Fruit fly (Drosophila melanogaster) whole organism, embryonic: ENCODE data around the gene Cpr23B.

ENCODE experiments used
- Awh ChIP-seq: fragments of 200-800 bp; sonication (Bioruptor generic); IDR thresholded peaks from 2 replicates; pipeline ENCODE4, ENCODE4 v1.3.6; 2022; ENCODE audit warnings: missing biosample characterization, missing genetic modification characterization
- C15 ChIP-seq: fragments of 200-800 bp; sonication (Bioruptor generic); IDR thresholded peaks from 3 replicates; pipeline ENCODE4 v1.3.6; 2022; ENCODE audit warnings: missing biosample characterization, missing genetic modification characterization
- CG11085 ChIP-seq: fragments of 200-800 bp; sonication (Bioruptor generic); IDR thresholded peaks from 2 replicates; pipeline ENCODE4 v1.3.6; 2022; ENCODE audit warnings: missing biosample characterization, missing genetic modification characterization
- CG11560 ChIP-seq: fragments of 200-800 bp; sonication (Bioruptor generic); IDR thresholded peaks from 3 replicates; pipeline ENCODE4 v1.3.6; 2022; ENCODE audit warnings: missing biosample characterization, missing genetic modification characterization
- CG11695 ChIP-seq: fragments of 200-800 bp; sonication (Bioruptor generic); IDR thresholded peaks from 3 replicates; pipeline ENCODE4 v1.3.6; 2022; ENCODE audit warnings: missing biosample characterization, missing genetic modification characterization
- CG1233 ChIP-seq: fragments of 200-800 bp; sonication (Bioruptor generic); optimal IDR thresholded peaks from 4 replicates; lab custom pipeline; 2018; ENCODE audit warnings: missing biosample characterization, mild to moderate bottlenecking, missing genetic modification characterization
- CG14014 ChIP-seq: fragments of 200-800 bp; sonication (Bioruptor generic); IDR thresholded peaks from 2 replicates; pipeline ENCODE4 v1.3.6; 2022; ENCODE audit warnings: missing biosample characterization, missing genetic modification characterization
- CG15696 ChIP-seq: fragments of 200-800 bp; sonication (Bioruptor generic); optimal IDR thresholded peaks from 2 replicates; lab custom pipeline; 2019; ENCODE audit warnings: missing biosample characterization, mild to moderate bottlenecking, missing genetic modification characterization, moderate library complexity
- CG16813 ChIP-seq: fragments of 200-800 bp; sonication (Bioruptor generic); IDR thresholded peaks from 3 replicates; pipeline ENCODE4 v1.3.6; 2022; ENCODE audit warnings: missing biosample characterization, missing genetic modification characterization; ENCODE audit not compliant: partially characterized antibody
- CG16815 ChIP-seq: fragments of 200-800 bp; sonication (Bioruptor generic); optimal IDR thresholded peaks from 3 replicates; lab custom pipeline; 2017; ENCODE audit warnings: missing biosample characterization, mild to moderate bottlenecking, missing genetic modification characterization
- CG17568 ChIP-seq: fragments of 200-800 bp; sonication (Bioruptor generic); optimal IDR thresholded peaks from 2 replicates; lab custom pipeline; 2018; ENCODE audit warnings: missing biosample characterization, mild to moderate bottlenecking, missing genetic modification characterization, moderate library complexity
- CG18011 ChIP-seq: fragments of 200-800 bp; sonication (Bioruptor generic); optimal IDR thresholded peaks from 2 replicates; lab custom pipeline; 2017; ENCODE audit warnings: missing biosample characterization, missing genetic modification characterization, mild to moderate bottlenecking, moderate library complexity, missing genotype
- CG2199 ChIP-seq: fragments of 200-800 bp; sonication (Bioruptor generic); IDR thresholded peaks from 3 replicates; pipeline ENCODE4 v1.3.6; 2022; ENCODE audit warnings: missing biosample characterization, missing genetic modification characterization
- CG33213 ChIP-seq: fragments of 200-800 bp; sonication (Bioruptor generic); optimal IDR thresholded peaks from 3 replicates; lab custom pipeline; 2016; ENCODE audit warnings: missing biosample characterization, missing genetic modification characterization
- CG3847 ChIP-seq: fragments of 200-800 bp; sonication (Bioruptor generic); IDR thresholded peaks from 2 replicates; pipeline ENCODE4 v1.3.6; 2022; ENCODE audit warnings: missing biosample characterization, missing genetic modification characterization
- CG4820 ChIP-seq: fragments of 200-800 bp; sonication (Bioruptor generic); optimal IDR thresholded peaks from 3 replicates; lab custom pipeline; 2016; ENCODE audit warnings: missing biosample characterization, missing genetic modification characterization
- CG6765 ChIP-seq: fragments of 200-800 bp; sonication (Bioruptor generic); optimal IDR thresholded peaks from 3 replicates; lab custom pipeline; 2017; ENCODE audit warnings: missing biosample characterization, mild to moderate bottlenecking, missing genetic modification characterization
- CG7372 ChIP-seq: fragments of 200-800 bp; sonication (Bioruptor generic); IDR thresholded peaks from 2 replicates; pipeline ENCODE4 v1.3.6; 2022; ENCODE audit warnings: missing biosample characterization, missing genetic modification characterization
- CG9437 ChIP-seq: fragments of 200-800 bp; sonication (Bioruptor generic); optimal IDR thresholded peaks from 2 replicates; lab custom pipeline; 2018; ENCODE audit warnings: missing biosample characterization, mild to moderate bottlenecking, missing genetic modification characterization
- CHES-1-like ChIP-seq: fragments of 200-800 bp; sonication (Bioruptor generic); optimal IDR thresholded peaks from 2 replicates; lab custom pipeline; 2016; ENCODE audit warnings: missing biosample characterization, missing genetic modification characterization
- Dfd ChIP-seq, 2 experiments: fragments of >200 bp; optimal IDR thresholded peaks; 2 replicates each; lab custom pipeline; 2017; ENCODE audit warnings: missing biosample characterization in 2 of 2, missing genetic modification characterization in 2 of 2
- Eip74EF ChIP-seq, 2 experiments: fragments of 200-800 bp in 1 of 2; fragments of >200 bp in 1 of 2; sonication (Bioruptor generic) in 1 of 2; optimal IDR thresholded peaks; 2 replicates each; lab custom pipeline; 2017 to 2019; ENCODE audit warnings: missing biosample characterization in 2 of 2, missing genetic modification characterization in 2 of 2, mild to moderate bottlenecking in 1 of 2, moderate library complexity in 1 of 2
- Hand ChIP-seq: fragments of 200-800 bp; sonication (Bioruptor generic); optimal IDR thresholded peaks from 2 replicates; lab custom pipeline; 2017; ENCODE audit warnings: mild to moderate bottlenecking, missing biosample characterization, missing genetic modification reagents, missing genetic modification characterization
- Hmx ChIP-seq: fragments of 200-800 bp; sonication (Bioruptor generic); optimal IDR thresholded peaks from 2 replicates; lab custom pipeline; 2016; ENCODE audit warnings: missing biosample characterization, missing genetic modification characterization
- Med ChIP-seq: fragments of 200-800 bp; sonication (Bioruptor generic); peaks from one replicate; lab custom pipeline; 2016; ENCODE audit warnings: missing biosample characterization, missing genetic modification characterization, mild to moderate bottlenecking, inconsistent platforms, moderate library complexity
- Meics ChIP-seq: fragments of 200-800 bp; sonication (Bioruptor generic); optimal IDR thresholded peaks from 2 replicates; lab custom pipeline; 2017; ENCODE audit warnings: missing biosample characterization, mild to moderate bottlenecking, missing genetic modification characterization
- Myb ChIP-seq: fragments of 200-800 bp; sonication (Bioruptor generic); optimal IDR thresholded peaks from 2 replicates; lab custom pipeline; 2016; ENCODE audit warnings: missing biosample characterization, missing genetic modification characterization
- Sry-β ChIP-seq: fragments of 200-800 bp; sonication (Bioruptor generic); optimal IDR thresholded peaks from 2 replicates; lab custom pipeline; 2018; ENCODE audit warnings: missing biosample characterization, mild to moderate bottlenecking, missing genetic modification characterization, moderate library complexity
- Tbp ChIP-seq: fragments of >200 bp; optimal IDR thresholded peaks from 2 replicates; lab custom pipeline; 2018; ENCODE audit warnings: missing biosample characterization, missing genetic modification characterization
- ap ChIP-seq: fragments of 200-800 bp; sonication (Bioruptor generic); IDR thresholded peaks from 2 replicates; pipeline ENCODE4 v1.3.6; 2022; ENCODE audit warnings: missing biosample characterization, missing genetic modification characterization
- ara ChIP-seq: fragments of 200-800 bp; sonication (Bioruptor generic); IDR thresholded peaks from 2 replicates; pipeline ENCODE4 v1.3.6; 2022; ENCODE audit warnings: missing biosample characterization, missing genetic modification characterization
- az2 ChIP-seq: fragments of 200-800 bp; sonication (Bioruptor generic); optimal IDR thresholded peaks from 3 replicates; lab custom pipeline; 2016; ENCODE audit warnings: missing biosample characterization, missing genetic modification characterization
- cad ChIP-seq: fragments of >200 bp; optimal IDR thresholded peaks from 2 replicates; lab custom pipeline; 2017; ENCODE audit warnings: missing biosample characterization, missing genetic modification characterization
- dimm ChIP-seq: fragments of 200-800 bp; sonication (Bioruptor generic); IDR thresholded peaks from 2 replicates; pipeline ENCODE4 v1.3.6; 2022; ENCODE audit warnings: missing biosample characterization, missing genetic modification characterization
- fd64A ChIP-seq: fragments of 200-800 bp; sonication (Bioruptor generic); optimal IDR thresholded peaks from 3 replicates; lab custom pipeline; 2018; ENCODE audit warnings: missing biosample characterization, mild to moderate bottlenecking, missing genetic modification characterization
- gfzf ChIP-seq: fragments of 200-800 bp; sonication (Bioruptor generic); optimal IDR thresholded peaks from 2 replicates; lab custom pipeline; 2016; ENCODE audit warnings: missing biosample characterization, mild to moderate bottlenecking, missing genetic modification characterization, moderate library complexity
- grau ChIP-seq: fragments of 200-800 bp; optimal IDR thresholded peaks from 3 replicates; lab custom pipeline; 2019; ENCODE audit warnings: missing biosample characterization, mild to moderate bottlenecking, missing genetic modification characterization, moderate library complexity
- gsb ChIP-seq: fragments of 200-800 bp; sonication (Bioruptor generic); IDR thresholded peaks from 2 replicates; pipeline ENCODE4 v1.3.6; 2022; ENCODE audit warnings: missing biosample characterization, missing genetic modification characterization
- hb ChIP-seq: fragments of 200-800 bp; sonication (Bioruptor generic); IDR thresholded peaks from 3 replicates; pipeline ENCODE4 v1.3.6; 2022; ENCODE audit warnings: missing biosample characterization, missing genetic modification characterization; ENCODE audit not compliant: partially characterized antibody
- kah ChIP-seq: fragments of 200-800 bp; sonication (Bioruptor generic); optimal IDR thresholded peaks from 2 replicates; lab custom pipeline; 2018; ENCODE audit warnings: missing biosample characterization, mild to moderate bottlenecking, missing genetic modification characterization
- mld ChIP-seq: fragments of 200-800 bp; sonication (Bioruptor generic); IDR thresholded peaks from 3 replicates; pipeline ENCODE4 v1.3.6; 2022; ENCODE audit warnings: missing biosample characterization, missing genetic modification characterization; ENCODE audit not compliant: partially characterized antibody
- pfk ChIP-seq: fragments of 200-800 bp; sonication (Bioruptor generic); optimal IDR thresholded peaks from 2 replicates; lab custom pipeline; 2018; ENCODE audit warnings: missing biosample characterization, mild to moderate bottlenecking, missing genetic modification characterization, moderate library complexity
- pros ChIP-seq: fragments of 200-800 bp; sonication (Bioruptor generic); optimal IDR thresholded peaks from 3 replicates; lab custom pipeline; 2019; ENCODE audit warnings: missing biosample characterization, mild to moderate bottlenecking, missing genetic modification characterization, moderate library complexity
- pum ChIP-seq: fragments of 200-800 bp; sonication (Bioruptor generic); optimal IDR thresholded peaks from 2 replicates; lab custom pipeline; 2016; ENCODE audit warnings: missing biosample characterization, missing genetic modification characterization
- ranshi ChIP-seq: fragments of 200-800 bp; sonication (Bioruptor generic); IDR thresholded peaks from 2 replicates; pipeline ENCODE4 v1.3.6; 2022; ENCODE audit warnings: missing biosample characterization, missing genetic modification characterization
- tio ChIP-seq: fragments of 200-800 bp; sonication (Bioruptor generic); optimal IDR thresholded peaks from 2 replicates; lab custom pipeline; 2017; ENCODE audit warnings: missing biosample characterization, missing genetic modification characterization, inconsistent platforms
- tup ChIP-seq: fragments of 200-800 bp; sonication (Bioruptor generic); optimal IDR thresholded peaks from 2 replicates; lab custom pipeline; 2016; ENCODE audit warnings: missing biosample characterization, mild to moderate bottlenecking, missing genetic modification characterization, moderate library complexity
- unc-4 ChIP-seq: fragments of 200-800 bp; sonication (Bioruptor generic); IDR thresholded peaks from 2 replicates; pipeline ENCODE4 v1.3.6; 2022; ENCODE audit warnings: missing biosample characterization, missing genetic modification characterization; ENCODE audit not compliant: partially characterized antibody
- zf30C ChIP-seq: fragments of 200-800 bp; sonication (Bioruptor generic); optimal IDR thresholded peaks from 3 replicates; lab custom pipeline; 2018; ENCODE audit warnings: missing biosample characterization, mild to moderate bottlenecking, missing genetic modification characterization

Cpr23B gene

dm6 chr2L:2861885-2862620 is 23.8 kb downstream of the Cpr23B start (continued):
- TF ChIP-seq C15 (no peak), CG18011 (no peak), pum (GFP tag; lab: Kevin White, UChicago) (no peak), Sry-β (no peak), gsb (GFP tag; lab: Robert Waterston, UW) (0 out of 2 replicates have a peak, but pooled peaks have one; percentile 31), CG2199 (GFP tag; lab: Robert Waterston, UW) (0 out of 3 replicates have a peak, but pooled peaks have one; percentile 14), CG7372 (GFP tag; lab: Robert Waterston, UW) (no peak), CG6765 (GFP tag; lab: Kevin White, UChicago) (no peak), Med (GFP tag; lab: Kevin White, UChicago) (peak; percentile 77), CG17568 (GFP tag; lab: Kevin White, UChicago) (peak; percentile 22), ranshi (GFP tag; lab: Robert Waterston, UW) (no peak), fd64A (GFP tag; lab: Kevin White, UChicago) (peak; percentile 49), CG16813 (GFP tag; lab: Robert Waterston, UW) (peak; percentile 43; the same call in 1 of the 3 replicates), az2 (no peak), CG14014 (GFP tag; lab: Robert Waterston, UW) (0 out of 2 replicates have a peak, but pooled peaks have one; percentile 6), tio (no peak), CG4820 (no peak), grau (tag; lab: Kevin White, UChicago) (no peak), CG1233 (GFP tag; lab: Kevin White, UChicago) (no peak), Meics (GFP tag; lab: Kevin White, UChicago) (no peak), CG11695 (GFP tag; lab: Robert Waterston, UW) (no peak; the same call in 2 of the 3 replicates), Myb (GFP tag; lab: Kevin White, UChicago) (no peak), CG9437 (GFP tag; lab: Kevin White, UChicago) (no peak), gfzf (GFP tag; lab: Kevin White, UChicago) (no peak), pros (GFP tag; lab: Kevin White, UChicago) (peak; percentile 39), unc-4 (GFP tag; lab: Robert Waterston, UW) (0 out of 2 replicates have a peak, but pooled peaks have one; percentile 24), CG33213 (GFP tag; lab: Kevin White, UChicago) (no peak), Awh (GFP tag; lab: Robert Waterston, UW) (no peak), pfk (GFP tag; lab: Kevin White, UChicago) (no peak), CG15696 (no peak), CG3847 (no peak), dimm (GFP tag; lab: Robert Waterston, UW) (no peak), cad (GFP tag; lab: Kevin White, UChicago) (no peak), Tbp (no peak), ara (GFP tag; lab: Robert Waterston, UW) (no peak), Hand (GFP tag; lab: Kevin White, UChicago) (no peak), Hmx (GFP tag; lab: Kevin White, UChicago) (no peak), Eip74EF (GFP tag; optimal IDR thresholded peaks at IDR 0.05; lab: Kevin White, UChicago) (peak in 1 of 2 experiments; percentile 12), CG11085 (GFP tag; lab: Robert Waterston, UW) (no peak), CG16815 (GFP tag; lab: Kevin White, UChicago) (no peak), zf30C (peak; percentile 55), tup (GFP tag; lab: Kevin White, UChicago) (no peak), CG11560 (tag; lab: Robert Waterston, UW) (no peak), hb (GFP tag; lab: Robert Waterston, UW) (no peak), kah (GFP tag; lab: Kevin White, UChicago) (peak; percentile 27), mld (GFP tag; lab: Robert Waterston, UW) (peak; percentile 62; the same call in 1 of the 3 replicates), ap (no peak), Dfd (GFP tag; optimal IDR thresholded peaks at IDR 0.05; lab: Kevin White, UChicago) (no peak), CHES-1-like (GFP tag; lab: Kevin White, UChicago) (no peak)
